Worm (Caenorhabditis elegans) whole organism, early embryonic: ENCODE data around the gene F15H10.7.

Source experiments
- B0310.2 ChIP-seq: sonication (generic microtip); optimal IDR thresholded peaks from 2 replicates; lab custom pipeline; 2016; ENCODE audit warnings: mild to moderate bottlenecking, missing genetic modification characterization, missing compliant biosample characterization
- ets-7 ChIP-seq: sonication (generic microtip); optimal IDR thresholded peaks from 2 replicates; lab custom pipeline; 2016; ENCODE audit warnings: missing genotype, missing genetic modification characterization, missing compliant biosample characterization

DNA sequence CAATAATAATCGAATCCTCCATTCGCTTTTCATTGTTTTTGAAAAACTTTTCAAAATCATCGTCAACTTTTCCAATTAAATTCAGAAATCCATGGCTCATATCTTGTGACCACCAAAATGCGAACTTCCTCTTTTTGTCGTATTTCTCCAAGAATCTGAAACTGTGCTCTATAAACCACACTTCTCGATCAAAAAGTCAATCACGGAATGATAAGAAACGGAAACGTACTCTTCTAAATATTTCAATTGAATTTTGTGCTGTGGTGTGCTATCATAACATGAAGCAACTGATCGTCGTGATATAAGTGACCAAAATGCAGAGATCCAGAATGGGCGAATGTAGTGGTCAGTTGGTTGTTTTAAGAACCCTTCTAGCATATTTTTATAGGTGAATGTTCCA, 1.5 kb downstream of the F15H10.7 start:
- TF ChIP-seq ets-7 (no peak), B0310.2 (tag; lab: Kevin White, UChicago) (no peak)
